Worm (Caenorhabditis elegans) whole organism, L4 larva: ENCODE data around the gene gid-8.

ENCODE experiments used
- F37D6.2 ChIP-seq: sonication (generic microtip); optimal IDR thresholded peaks from 2 replicates; lab custom pipeline; 2016; ENCODE audit warnings: mild to moderate bottlenecking, missing genetic modification characterization, missing compliant biosample characterization
- F44E2.7 ChIP-seq: fragments of 200-800 bp; sonication (Bioruptor generic); IDR thresholded peaks from 2 replicates; pipeline ENCODE4 v2.1.2; 2022; ENCODE audit warnings: missing genetic modification characterization, missing compliant biosample characterization
- Y105C5A.15 ChIP-seq: fragments of 200-800 bp; sonication (Bioruptor generic); IDR thresholded peaks from 2 replicates; pipeline ENCODE4 v1.3.6; 2022; ENCODE audit warnings: missing genetic modification characterization, missing compliant biosample characterization
- ZK337.2 ChIP-seq: fragments of 200-800 bp; sonication (Bioruptor generic); IDR thresholded peaks from 2 replicates; pipeline ENCODE4 v1.3.6; 2022; ENCODE audit warnings: missing genetic modification reagents, missing genetic modification characterization, missing compliant biosample characterization
- aha-1 ChIP-seq: fragments of 150-350 bp; peaks from one replicate; lab custom pipeline; 2014; ENCODE audit warnings: missing biosample characterization, missing genetic modification characterization
- ama-1 ChIP-seq: fragments of 150-350 bp; optimal IDR thresholded peaks from 2 replicates; lab custom pipeline; 2014; ENCODE audit warnings: inconsistent platforms, mixed read lengths
- attf-4 ChIP-seq: sonication (generic microtip); optimal IDR thresholded peaks from 3 replicates; lab custom pipeline; 2017; ENCODE audit warnings: missing biosample characterization, missing genetic modification characterization
- ceh-44 ChIP-seq: fragments of 200-800 bp; sonication (Bioruptor generic); IDR thresholded peaks from 2 replicates; pipeline ENCODE4 v1.3.6; 2022; ENCODE audit warnings: missing genetic modification reagents, missing genetic modification characterization, missing compliant biosample characterization
- daf-16 ChIP-seq, 3 experiments: sonication (generic microtip); optimal IDR thresholded peaks; 2 replicates each; lab custom pipeline; 2016 to 2017; ENCODE audit warnings: missing genetic modification characterization in 3 of 3, missing genetic modification reagents in 3 of 3, mild to moderate bottlenecking in 2 of 3, missing compliant biosample characterization in 2 of 3, missing biosample characterization in 1 of 3, moderate library complexity in 1 of 3
- daf-19 ChIP-seq: fragments of 200-800 bp; sonication (Bioruptor generic); conservative IDR thresholded peaks from 2 replicates; pipeline ENCODE4 v1.3.6; 2022; ENCODE audit warnings: missing genetic modification characterization, missing compliant biosample characterization
- dmd-6 ChIP-seq: fragments of 200-800 bp; sonication (Bioruptor generic); IDR thresholded peaks from 2 replicates; pipeline ENCODE4 v1.3.6; 2022; ENCODE audit warnings: missing genetic modification reagents, missing genetic modification characterization, missing compliant biosample characterization
- dmd-9 ChIP-seq: fragments of 200-800 bp; sonication (Bioruptor generic); IDR thresholded peaks from 2 replicates; pipeline ENCODE4 v1.3.6; 2022; ENCODE audit warnings: missing genetic modification reagents, missing genetic modification characterization, missing compliant biosample characterization
- dpl-1 ChIP-seq: fragments of 150-350 bp; optimal IDR thresholded peaks from 2 replicates; lab custom pipeline; 2014; ENCODE audit warnings: missing biosample characterization, missing genetic modification reagents, missing genetic modification characterization
- duxl-1 ChIP-seq: sonication (generic microtip); optimal IDR thresholded peaks from 2 replicates; lab custom pipeline; 2016; ENCODE audit warnings: mild to moderate bottlenecking, missing genetic modification characterization, moderate library complexity, missing compliant biosample characterization; ENCODE audit not compliant: poor library complexity
- fkh-10 ChIP-seq: fragments of 150-350 bp; optimal IDR thresholded peaks from 2 replicates; lab custom pipeline; 2014; ENCODE audit warnings: missing biosample characterization, missing genetic modification reagents, missing genetic modification characterization
- hlh-30 ChIP-seq: sonication (generic microtip); optimal IDR thresholded peaks from 2 replicates; lab custom pipeline; 2017; ENCODE audit warnings: antibody characterized with exemption, mild to moderate bottlenecking, missing genetic modification characterization, missing compliant biosample characterization; ENCODE audit not compliant: insufficient read depth
- hmg-1.1 ChIP-seq: fragments of 200-800 bp; sonication (Bioruptor generic); IDR thresholded peaks from 2 replicates; pipeline ENCODE4 v1.3.6; 2022; ENCODE audit warnings: missing genetic modification reagents, missing genetic modification characterization, missing compliant biosample characterization
- jun-1 ChIP-seq: fragments of 150-350 bp; optimal IDR thresholded peaks from 2 replicates; lab custom pipeline; 2014; ENCODE audit warnings: missing biosample characterization, missing genetic modification reagents, missing genetic modification characterization
- lim-7 ChIP-seq: fragments of 200-800 bp; sonication (Bioruptor generic); IDR thresholded peaks from 2 replicates; pipeline ENCODE4 v1.3.6; 2022; ENCODE audit warnings: missing genetic modification characterization, missing compliant biosample characterization
- lin-38 ChIP-seq: fragments of 200-800 bp; sonication (Bioruptor generic); IDR thresholded peaks from 2 replicates; pipeline ENCODE4 v1.3.6; 2022; ENCODE audit warnings: missing genetic modification reagents, missing genetic modification characterization, missing compliant biosample characterization
- lin-39 ChIP-seq: fragments of 150-350 bp; optimal IDR thresholded peaks from 2 replicates; lab custom pipeline; 2014; ENCODE audit warnings: missing biosample characterization, missing genetic modification reagents, missing genetic modification characterization
- lsy-2 ChIP-seq, 2 experiments: fragments of 150-350 bp in 1 of 2; sonication (generic microtip) in 1 of 2; optimal IDR thresholded peaks; 2 replicates each; lab custom pipeline; 2014 to 2017; ENCODE audit warnings: missing biosample characterization in 2 of 2, missing genetic modification characterization in 2 of 2
- madf-5 ChIP-seq, 2 experiments: fragments of 200-800 bp; sonication (Bioruptor generic); IDR thresholded peaks; 2 replicates each; pipeline ENCODE4 v1.3.6; 2022; ENCODE audit warnings: missing compliant biosample characterization in 2 of 2, missing genetic modification characterization in 2 of 2
- mep-1 ChIP-seq: fragments of 150-350 bp; sonication (generic microtip); optimal IDR thresholded peaks from 3 replicates; lab custom pipeline; 2014; ENCODE audit warnings: missing biosample characterization, missing genetic modification characterization
- mes-2 ChIP-seq: sonication (generic microtip); optimal IDR thresholded peaks from 2 replicates; lab custom pipeline; 2016; ENCODE audit warnings: missing genotype, mild to moderate bottlenecking, missing genetic modification characterization, missing compliant biosample characterization; ENCODE audit not compliant: poor library complexity, severe bottlenecking
- mxl-2 ChIP-seq: fragments of 200-800 bp; sonication (Bioruptor generic); conservative IDR thresholded peaks from 2 replicates; pipeline ENCODE4 v1.3.6; 2022; ENCODE audit warnings: missing genetic modification reagents, missing genetic modification characterization, missing compliant biosample characterization
- nhr-111 ChIP-seq: fragments of 200-800 bp; sonication (Bioruptor generic); optimal IDR thresholded peaks from 2 replicates; lab custom pipeline; 2018; ENCODE audit warnings: mild to moderate bottlenecking, missing genetic modification characterization, missing compliant biosample characterization
- nhr-237 ChIP-seq: sonication (generic microtip); optimal IDR thresholded peaks from 2 replicates; lab custom pipeline; 2017; ENCODE audit warnings: missing biosample characterization, missing genetic modification characterization
- nhr-28 ChIP-seq: fragments of 150-350 bp; optimal IDR thresholded peaks from 2 replicates; lab custom pipeline; 2014; ENCODE audit warnings: missing biosample characterization, missing genetic modification characterization
- nhr-41 ChIP-seq: fragments of 200-800 bp; sonication (Bioruptor generic); IDR thresholded peaks from 2 replicates; pipeline ENCODE4 v1.3.6; 2022; ENCODE audit warnings: missing genetic modification reagents, missing genetic modification characterization, missing compliant biosample characterization
- nhr-48 ChIP-seq: sonication (generic microtip); optimal IDR thresholded peaks from 2 replicates; lab custom pipeline; 2016; ENCODE audit warnings: mild to moderate bottlenecking, missing genetic modification characterization, missing compliant biosample characterization
- nhr-6 ChIP-seq: fragments of 150-350 bp; optimal IDR thresholded peaks from 2 replicates; lab custom pipeline; 2014; ENCODE audit warnings: missing biosample characterization, missing genetic modification characterization
- nhr-76 ChIP-seq: fragments of 150-350 bp; optimal IDR thresholded peaks from 2 replicates; lab custom pipeline; 2014; ENCODE audit warnings: missing biosample characterization, missing genetic modification characterization
- rbr-2 ChIP-seq: sonication (generic microtip); optimal IDR thresholded peaks from 2 replicates; lab custom pipeline; 2016; ENCODE audit warnings: missing genotype, missing genetic modification characterization, missing compliant biosample characterization
- set-16 ChIP-seq: fragments of 200-800 bp; sonication (Bioruptor generic); IDR thresholded peaks from 2 replicates; pipeline ENCODE4 v1.3.6; 2022; ENCODE audit warnings: missing genetic modification reagents, missing genetic modification characterization, missing compliant biosample characterization
- snpc-1.2 ChIP-seq: fragments of 200-800 bp; sonication (Bioruptor generic); IDR thresholded peaks from 2 replicates; pipeline ENCODE4 v1.3.6; 2022; ENCODE audit warnings: missing genetic modification reagents, missing genetic modification characterization, missing compliant biosample characterization
- spr-3 ChIP-seq: fragments of 200-800 bp; sonication (Bioruptor generic); optimal IDR thresholded peaks from 2 replicates; lab custom pipeline; 2018; ENCODE audit warnings: mild to moderate bottlenecking, missing genetic modification characterization, missing compliant biosample characterization
- tag-97 ChIP-seq: fragments of 200-800 bp; sonication (Bioruptor generic); IDR thresholded peaks from 2 replicates; pipeline ENCODE4 v1.3.6; 2022; ENCODE audit warnings: missing genetic modification characterization, missing compliant biosample characterization
- tra-1 ChIP-seq: fragments of 200-800 bp; sonication (Bioruptor generic); IDR thresholded peaks from 2 replicates; pipeline ENCODE4 v1.3.6; 2022; ENCODE audit warnings: missing genetic modification reagents, missing genetic modification characterization, missing compliant biosample characterization
- unc-130 ChIP-seq: sonication (generic microtip); optimal IDR thresholded peaks from 2 replicates; lab custom pipeline; 2016; ENCODE audit warnings: missing genetic modification reagents, missing genetic modification characterization, missing compliant biosample characterization
- unc-62 ChIP-seq, 3 experiments: fragments of 150-350 bp in 1 of 3; sonication (generic microtip); optimal IDR thresholded peaks in 2 of 3; peaks in 1 of 3; 1 replicate in 1 of 3; 2 replicates in 2 of 3; lab custom pipeline; 2014 to 2017; ENCODE audit warnings: missing biosample characterization in 3 of 3, missing genetic modification characterization in 3 of 3, missing genetic modification reagents in 3 of 3, missing genotype in 1 of 3
- vab-7 ChIP-seq: fragments of 200-800 bp; sonication (Bioruptor generic); IDR thresholded peaks from 2 replicates; pipeline ENCODE4 v1.3.6; 2022; ENCODE audit warnings: missing genetic modification reagents, missing genetic modification characterization, missing compliant biosample characterization
- zag-1 ChIP-seq: fragments of 150-350 bp; optimal IDR thresholded peaks from 2 replicates; lab custom pipeline; 2014; ENCODE audit warnings: missing biosample characterization, missing genetic modification characterization
- zip-11 ChIP-seq: fragments of 200-800 bp; sonication (Bioruptor generic); IDR thresholded peaks from 2 replicates; pipeline ENCODE4 v1.3.6; 2022; ENCODE audit warnings: missing genetic modification characterization, missing compliant biosample characterization

gid-8 gene

ce11 chrV:1466949-1467348 lies 595 bp upstream of the gid-8 start (continued):
- TF ChIP-seq set-16 = no peak
- TF ChIP-seq aha-1 = no peak
- no peak for TF ChIP-seq jun-1
- TF ChIP-seq dmd-9 (GFP tag; lab: Robert Waterston, UW) = no peak
- TF ChIP-seq snpc-1.2 (GFP tag; lab: Robert Waterston, UW) = no peak
- TF ChIP-seq hmg-1.1 (GFP tag; lab: Robert Waterston, UW) = peak; percentile 43; the same call in 1 of the 2 replicates
- TF ChIP-seq nhr-111 = no peak
- no peak for TF ChIP-seq fkh-10
- TF ChIP-seq nhr-6 (tag; lab: Kevin White, UChicago) = peak; percentile 32
- no peak for TF ChIP-seq lsy-2 (tag; optimal IDR thresholded peaks at IDR 0.05; lab: Kevin White, UChicago)
- TF ChIP-seq dmd-6 (GFP tag; lab: Robert Waterston, UW) = peak; percentile 50
- peak; percentile 31 for TF ChIP-seq mep-1 (tag; lab: Kevin White, UChicago)
- no peak for TF ChIP-seq vab-7 (GFP tag; lab: Robert Waterston, UW)
- TF ChIP-seq nhr-41 (GFP tag; lab: Robert Waterston, UW) = no peak
- TF ChIP-seq nhr-237 (tag; lab: Kevin White, UChicago) = no peak
- no peak for TF ChIP-seq tra-1 (GFP tag; lab: Robert Waterston, UW)
- TF ChIP-seq nhr-48 (tag; lab: Kevin White, UChicago) = no peak
- TF ChIP-seq attf-4 (tag; lab: Kevin White, UChicago) = no peak
- no peak for TF ChIP-seq lin-39 (tag; lab: Kevin White, UChicago)
- TF ChIP-seq ceh-44 = no peak
- TF ChIP-seq ama-1 (lab: Kevin White, UChicago) = no peak
- TF ChIP-seq mxl-2 (GFP tag; lab: Robert Waterston, UW) = no peak
- peak; percentile 57 for TF ChIP-seq mes-2 (tag; lab: Kevin White, UChicago)
- TF ChIP-seq spr-3 (GFP tag; lab: Kevin White, UChicago) = no peak
- no peak for TF ChIP-seq tag-97 (GFP tag; lab: Robert Waterston, UW)

- TF ChIP-seq nhr-48 (tag; lab: Kevin White, UChicago) (no peak), duxl-1 (tag; lab: Kevin White, UChicago) (no peak), aha-1 (peak; percentile 91), Y105C5A.15 (no peak)
Observed at ce11 chrV:1468905-1469304, 1.4 kb downstream of the gid-8 start.

- TF ChIP-seq nhr-6 (tag; lab: Kevin White, UChicago) (peak; percentile 53), dpl-1 (peak; percentile 87), lim-7 (GFP tag; lab: Robert Waterston, UW) (0 out of 2 replicates have a peak, but pooled peaks have one; percentile 41), F37D6.2 (tag; lab: Kevin White, UChicago) (peak; percentile 18), hlh-30 (peak; percentile 17), dmd-9 (GFP tag; lab: Robert Waterston, UW) (no peak), tag-97 (GFP tag; lab: Robert Waterston, UW) (no peak), ZK337.2 (GFP tag; lab: Robert Waterston, UW) (0 out of 2 replicates have a peak, but pooled peaks have one; percentile 14), lin-38 (GFP tag; lab: Robert Waterston, UW) (peak; percentile 95), nhr-28 (tag; lab: Kevin White, UChicago) (peak; percentile 51), F44E2.7 (GFP tag; lab: Robert Waterston, UW) (no peak), zip-11 (GFP tag; lab: Robert Waterston, UW) (no peak), rbr-2 (tag; lab: Kevin White, UChicago) (peak; percentile 7), unc-62 (GFP tag; optimal IDR thresholded peaks at IDR 0.05 in 1 of 2; lab: Kevin White, UChicago) (peak in 1 of 2 experiments; percentile 9), unc-62 (tag; optimal IDR thresholded peaks at IDR 0.05; lab: Kevin White, UChicago) (no peak), lin-39 (tag; lab: Kevin White, UChicago) (no peak), daf-19 (GFP tag; lab: Robert Waterston, UW) (no peak), unc-130 (GFP tag; lab: Kevin White, UChicago) (peak; percentile 47), mxl-2 (GFP tag; lab: Robert Waterston, UW) (no peak), nhr-76 (tag; lab: Kevin White, UChicago) (no peak), madf-5 (GFP tag; IDR thresholded peaks at IDR 0.05; lab: Robert Waterston, UW) (no peak), set-16 (no peak), mep-1 (tag; lab: Kevin White, UChicago) (peak; percentile 75), attf-4 (tag; lab: Kevin White, UChicago) (no peak), daf-16 (GFP tag; optimal IDR thresholded peaks at IDR 0.05; lab: Kevin White, UChicago) (no peak), daf-16 (tag; optimal IDR thresholded peaks at IDR 0.05; lab: Kevin White, UChicago) (peak; percentile 61), zag-1 (tag; lab: Kevin White, UChicago) (no peak)
Observed at ce11 chrV:1471078-1471969, 3.8 kb downstream of the gid-8 start.
